Fruit fly (Drosophila melanogaster) whole organism, prepupa: Measurements from ENCODE around the gene CG34409.

Source experiments
- Blimp-1 ChIP-seq: fragments of 200-800 bp; sonication (Bioruptor generic); optimal IDR thresholded peaks from 3 replicates; lab custom pipeline; 2017; ENCODE audit warnings: missing biosample characterization, missing genetic modification characterization, mild to moderate bottlenecking, moderate library complexity, missing genetic modification reagents
- CG10631 ChIP-seq: fragments of 200-800 bp; sonication (Bioruptor generic); optimal IDR thresholded peaks from 2 replicates; lab custom pipeline; 2016; ENCODE audit warnings: missing biosample characterization, missing genetic modification characterization
- CG11294 ChIP-seq: fragments of 200-800 bp; sonication (Bioruptor generic); IDR thresholded peaks from 2 replicates; pipeline ENCODE4 v1.3.6; 2022; ENCODE audit warnings: missing biosample characterization, missing genetic modification characterization
- CG11762 ChIP-seq: fragments of 200-800 bp; sonication (Bioruptor generic); optimal IDR thresholded peaks from 3 replicates; lab custom pipeline; 2016; ENCODE audit warnings: missing biosample characterization, missing genetic modification characterization; ENCODE audit not compliant: insufficient read depth
- CG11902 ChIP-seq: fragments of 200-800 bp; sonication (Bioruptor generic); optimal IDR thresholded peaks from 3 replicates; lab custom pipeline; 2016; ENCODE audit warnings: missing biosample characterization, missing genetic modification characterization
- CG15336 ChIP-seq: fragments of 200-800 bp; sonication (Bioruptor generic); IDR thresholded peaks from 2 replicates; pipeline ENCODE4 v1.3.6; 2022; ENCODE audit warnings: missing biosample characterization, missing genetic modification characterization
- CG1621 ChIP-seq: fragments of 200-800 bp; sonication (Bioruptor generic); optimal IDR thresholded peaks from 3 replicates; lab custom pipeline; 2018; ENCODE audit warnings: missing biosample characterization, mild to moderate bottlenecking, missing genetic modification characterization
- CG16779 ChIP-seq: fragments of 200-800 bp; sonication (Bioruptor generic); optimal IDR thresholded peaks from 3 replicates; lab custom pipeline; 2017; ENCODE audit warnings: missing biosample characterization, mild to moderate bottlenecking, missing genetic modification characterization
- CG3032 ChIP-seq: fragments of 200-800 bp; optimal IDR thresholded peaks from 2 replicates; lab custom pipeline; 2019; ENCODE audit warnings: missing biosample characterization, mild to moderate bottlenecking, missing genetic modification characterization, moderate library complexity
- CG32006 ChIP-seq: fragments of 200-800 bp; sonication (Bioruptor generic); optimal IDR thresholded peaks from 3 replicates; lab custom pipeline; 2017; ENCODE audit warnings: missing biosample characterization, mild to moderate bottlenecking, missing genetic modification characterization
- CG34406 ChIP-seq: fragments of 200-800 bp; sonication (Bioruptor generic); optimal IDR thresholded peaks from 3 replicates; lab custom pipeline; 2016; ENCODE audit warnings: missing biosample characterization, missing genetic modification characterization
- CG3919 ChIP-seq: fragments of 200-800 bp; sonication (Bioruptor generic); optimal IDR thresholded peaks from 3 replicates; lab custom pipeline; 2016; ENCODE audit warnings: missing biosample characterization, missing genetic modification characterization
- CG6163 ChIP-seq: fragments of 200-800 bp; sonication (Bioruptor generic); IDR thresholded peaks from 3 replicates; pipeline ENCODE4 v1.3.6; 2022; ENCODE audit warnings: missing biosample characterization, missing genetic modification characterization
- CG6276 ChIP-seq: fragments of 200-800 bp; sonication (Bioruptor generic); optimal IDR thresholded peaks from 2 replicates; lab custom pipeline; 2017; ENCODE audit warnings: missing biosample characterization, mild to moderate bottlenecking, missing genetic modification characterization
- CG6808 ChIP-seq: fragments of 200-800 bp; sonication (Bioruptor generic); optimal IDR thresholded peaks from 3 replicates; lab custom pipeline; 2017; ENCODE audit warnings: missing biosample characterization, missing genetic modification characterization, mild to moderate bottlenecking, moderate library complexity, missing genetic modification reagents
- CG6854 ChIP-seq: fragments of 200-800 bp; sonication (Bioruptor generic); optimal IDR thresholded peaks from 2 replicates; lab custom pipeline; 2017; ENCODE audit warnings: missing biosample characterization, mild to moderate bottlenecking, missing genetic modification characterization
- CG7368 ChIP-seq: fragments of 200-800 bp; sonication (Bioruptor generic); optimal IDR thresholded peaks from 3 replicates; lab custom pipeline; 2016; ENCODE audit warnings: missing biosample characterization, missing genetic modification characterization
- CG8632 ChIP-seq: fragments of 200-800 bp; sonication (Bioruptor generic); optimal IDR thresholded peaks from 3 replicates; lab custom pipeline; 2016; ENCODE audit warnings: missing biosample characterization, missing genetic modification characterization
- CG9139 ChIP-seq: fragments of 200-800 bp; sonication (Bioruptor generic); optimal IDR thresholded peaks from 3 replicates; lab custom pipeline; 2017; ENCODE audit warnings: missing biosample characterization, mild to moderate bottlenecking, missing genetic modification characterization
- Eip75B ChIP-seq: fragments of 200-800 bp; sonication (Bioruptor generic); optimal IDR thresholded peaks from 3 replicates; lab custom pipeline; 2016; ENCODE audit warnings: missing biosample characterization, missing genetic modification characterization
- Eip93F ChIP-seq: fragments of 200-800 bp; sonication (Bioruptor generic); optimal IDR thresholded peaks from 2 replicates; lab custom pipeline; 2016; ENCODE audit warnings: missing biosample characterization, mild to moderate bottlenecking, missing genetic modification characterization
- Ets21C ChIP-seq: fragments of 200-800 bp; sonication (Bioruptor generic); optimal IDR thresholded peaks from 3 replicates; lab custom pipeline; 2016; ENCODE audit warnings: missing biosample characterization, missing genetic modification characterization
- Ets96B ChIP-seq: fragments of 200-800 bp; optimal IDR thresholded peaks from 2 replicates; lab custom pipeline; 2019; ENCODE audit warnings: missing biosample characterization, mild to moderate bottlenecking, missing genetic modification characterization, moderate library complexity
- Hr38 ChIP-seq: sonication (Bioruptor generic); optimal IDR thresholded peaks from 2 replicates; lab custom pipeline; 2016; ENCODE audit warnings: missing biosample characterization, missing genetic modification characterization
- Hr4 ChIP-seq: fragments of 200-800 bp; sonication (Bioruptor generic); optimal IDR thresholded peaks from 3 replicates; lab custom pipeline; 2016; ENCODE audit warnings: missing biosample characterization, missing genetic modification characterization
- Lpt ChIP-seq: fragments of 200-800 bp; sonication (Bioruptor generic); optimal IDR thresholded peaks from 3 replicates; lab custom pipeline; 2016; ENCODE audit warnings: missing biosample characterization, missing genetic modification characterization
- Met ChIP-seq: fragments of 200-800 bp; sonication (Bioruptor generic); optimal IDR thresholded peaks from 3 replicates; lab custom pipeline; 2016; ENCODE audit warnings: missing biosample characterization, missing genetic modification characterization
- OdsH ChIP-seq: fragments of 200-800 bp; sonication (Bioruptor generic); optimal IDR thresholded peaks from 3 replicates; lab custom pipeline; 2016; ENCODE audit warnings: missing biosample characterization, missing genetic modification characterization
- Smox ChIP-seq: fragments of 200-800 bp; sonication (Bioruptor generic); optimal IDR thresholded peaks from 3 replicates; lab custom pipeline; 2016; ENCODE audit warnings: missing biosample characterization, missing genetic modification characterization
- Sox102F ChIP-seq: fragments of 200-800 bp; sonication (Bioruptor generic); optimal IDR thresholded peaks from 2 replicates; lab custom pipeline; 2016; ENCODE audit warnings: missing biosample characterization, mild to moderate bottlenecking, missing genetic modification characterization
- Sox14 ChIP-seq: fragments of 200-800 bp; sonication (Bioruptor generic); optimal IDR thresholded peaks from 3 replicates; lab custom pipeline; 2016; ENCODE audit warnings: missing biosample characterization, missing genetic modification characterization
- Sox15 ChIP-seq: fragments of 200-800 bp; sonication (Bioruptor generic); optimal IDR thresholded peaks from 3 replicates; lab custom pipeline; 2016; ENCODE audit warnings: missing biosample characterization, missing genetic modification characterization
- achi ChIP-seq: fragments of 200-800 bp; sonication (Bioruptor generic); optimal IDR thresholded peaks from 3 replicates; lab custom pipeline; 2016; ENCODE audit warnings: missing biosample characterization, missing genetic modification characterization
- acj6 ChIP-seq: fragments of 200-800 bp; sonication (Bioruptor generic); optimal IDR thresholded peaks from 3 replicates; lab custom pipeline; 2016; ENCODE audit warnings: missing biosample characterization, missing genetic modification characterization
- esn ChIP-seq: fragments of 200-800 bp; sonication (Bioruptor generic); optimal IDR thresholded peaks from 2 replicates; lab custom pipeline; 2016; ENCODE audit warnings: missing biosample characterization, mild to moderate bottlenecking, missing genetic modification characterization, moderate library complexity
- fd85E ChIP-seq: fragments of 200-800 bp; sonication (Bioruptor generic); optimal IDR thresholded peaks from 3 replicates; lab custom pipeline; 2016; ENCODE audit warnings: missing biosample characterization, missing genetic modification characterization
- fkh ChIP-seq: fragments of 200-800 bp; sonication (Bioruptor generic); optimal IDR thresholded peaks from 3 replicates; lab custom pipeline; 2017; ENCODE audit warnings: missing biosample characterization, mild to moderate bottlenecking, missing genetic modification characterization, moderate library complexity
- lz ChIP-seq: fragments of 200-800 bp; sonication (Bioruptor generic); optimal IDR thresholded peaks from 3 replicates; lab custom pipeline; 2016; ENCODE audit warnings: missing biosample characterization, missing genetic modification characterization
- net ChIP-seq: fragments of 200-800 bp; sonication (Bioruptor generic); optimal IDR thresholded peaks from 3 replicates; lab custom pipeline; 2016; ENCODE audit warnings: missing biosample characterization, missing genetic modification characterization
- pdm3 ChIP-seq: fragments of 200-800 bp; sonication (Bioruptor generic); optimal IDR thresholded peaks from 3 replicates; lab custom pipeline; 2016; ENCODE audit warnings: missing biosample characterization, missing genetic modification characterization
- spab ChIP-seq: fragments of 200-800 bp; sonication (Bioruptor generic); optimal IDR thresholded peaks from 2 replicates; lab custom pipeline; 2017; ENCODE audit warnings: missing biosample characterization, mild to moderate bottlenecking, missing genetic modification characterization, missing genetic modification reagents
- ss ChIP-seq, 2 experiments: fragments of 200-800 bp; sonication (Bioruptor generic); optimal IDR thresholded peaks; 2 replicates in 1 of 2; 3 replicates in 1 of 2; lab custom pipeline; 2017 to 2018; ENCODE audit warnings: mild to moderate bottlenecking in 2 of 2, missing biosample characterization in 2 of 2, missing genetic modification characterization in 2 of 2, moderate library complexity in 1 of 2
- svp ChIP-seq: fragments of 200-800 bp; sonication (Bioruptor generic); peaks from one replicate; lab custom pipeline; 2016; ENCODE audit warnings: missing biosample characterization, missing genetic modification characterization
- topi ChIP-seq: fragments of 200-800 bp; sonication (Bioruptor generic); optimal IDR thresholded peaks from 3 replicates; lab custom pipeline; 2016; ENCODE audit warnings: missing biosample characterization, missing genetic modification characterization
- vri ChIP-seq: fragments of 200-800 bp; sonication (Bioruptor generic); optimal IDR thresholded peaks from 3 replicates; lab custom pipeline; 2016; ENCODE audit warnings: missing biosample characterization, mild to moderate bottlenecking, missing genetic modification characterization

CG34409 gene

DNA sequence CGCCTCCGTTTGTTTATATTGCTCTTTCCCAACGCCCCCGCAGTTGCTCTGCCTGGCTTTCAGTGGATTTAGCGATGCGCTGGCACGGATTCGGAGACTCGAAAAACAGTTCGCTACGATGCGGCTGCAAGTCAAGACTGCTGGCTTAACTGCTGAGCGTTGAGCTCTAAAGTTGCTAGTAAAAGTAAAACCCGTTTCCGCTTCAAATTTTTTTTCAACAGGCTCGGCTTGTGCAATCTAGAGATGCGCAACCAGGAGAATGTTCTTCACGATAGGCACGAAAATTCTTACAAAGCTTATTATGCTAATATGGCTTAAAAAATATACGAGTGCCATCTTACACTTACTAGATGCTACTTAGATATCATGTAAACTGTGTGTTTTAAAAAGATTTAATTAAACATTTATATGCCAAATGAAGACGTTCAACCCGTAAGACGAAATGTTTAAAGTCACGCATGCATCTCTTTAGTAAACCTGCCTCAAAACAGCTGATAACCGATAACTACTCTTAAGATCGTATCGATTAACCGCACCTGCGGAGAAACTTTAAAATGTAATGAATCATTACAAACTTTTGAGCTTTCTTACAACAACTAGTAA lies 1.2 kb upstream of the CG34409 start, which contains the start of gene CG12948 (continued):
- TF ChIP-seq Ets96B (no peak), CG11762 (GFP tag; lab: Kevin White, UChicago) (no peak), CG32006 (GFP tag; lab: Kevin White, UChicago) (no peak), CG7368 (GFP tag; lab: Kevin White, UChicago) (no peak), Sox102F (no peak), Blimp-1 (GFP tag; lab: Kevin White, UChicago) (peak; percentile 45), CG6276 (GFP tag; lab: Kevin White, UChicago) (no peak), CG15336 (GFP tag; lab: Robert Waterston, UW) (no peak; the same call in 1 of the 2 replicates), CG34406 (GFP tag; lab: Kevin White, UChicago) (no peak), Ets21C (no peak), topi (no peak), fkh (GFP tag; lab: Kevin White, UChicago) (no peak), CG8632 (GFP tag; lab: Kevin White, UChicago) (no peak), Sox15 (GFP tag; lab: Kevin White, UChicago) (no peak), lz (GFP tag; lab: Kevin White, UChicago) (peak; percentile 67), pdm3 (GFP tag; lab: Kevin White, UChicago) (no peak), spab (GFP tag; lab: Kevin White, UChicago) (no peak), fd85E (GFP tag; lab: Kevin White, UChicago) (no peak), Lpt (GFP tag; lab: Kevin White, UChicago) (peak; percentile 51), ss (GFP tag; optimal IDR thresholded peaks at IDR 0.05; lab: Kevin White, UChicago) (no peak), Eip75B (GFP tag; lab: Kevin White, UChicago) (no peak), Hr38 (GFP tag; lab: Kevin White, UChicago) (no peak), Sox14 (no peak), CG16779 (no peak), net (GFP tag; lab: Kevin White, UChicago) (no peak), CG11902 (GFP tag; lab: Kevin White, UChicago) (no peak), Eip93F (GFP tag; lab: Kevin White, UChicago) (peak; percentile 39), CG10631 (GFP tag; lab: Kevin White, UChicago) (no peak), CG6854 (GFP tag; lab: Kevin White, UChicago) (peak; percentile 69), Hr4 (GFP tag; lab: Kevin White, UChicago) (no peak), CG6808 (GFP tag; lab: Kevin White, UChicago) (no peak), CG1621 (tag; lab: Kevin White, UChicago) (peak; percentile 50), Smox (GFP tag; lab: Kevin White, UChicago) (no peak), esn (peak; percentile 80), CG3919 (GFP tag; lab: Kevin White, UChicago) (no peak), CG9139 (no peak), CG11294 (no peak), CG3032 (tag; lab: Kevin White, UChicago) (peak; percentile 64)

dm6 chr3R:9745442-9745841 lies 725 bp downstream of the CG34409 start:
- TF ChIP-seq CG3032 (tag; lab: Kevin White, UChicago) (no peak), CG15336 (GFP tag; lab: Robert Waterston, UW) (no peak), CG3919 (GFP tag; lab: Kevin White, UChicago) (no peak), CG6808 (GFP tag; lab: Kevin White, UChicago) (no peak), CG6163 (no peak), Met (GFP tag; lab: Kevin White, UChicago) (no peak), Smox (GFP tag; lab: Kevin White, UChicago) (no peak), OdsH (no peak), svp (GFP tag; lab: Kevin White, UChicago) (no peak), ss (GFP tag; optimal IDR thresholded peaks at IDR 0.05; lab: Kevin White, UChicago) (no peak), acj6 (GFP tag; lab: Kevin White, UChicago) (no peak), CG9139 (no peak), CG34406 (GFP tag; lab: Kevin White, UChicago) (no peak), net (GFP tag; lab: Kevin White, UChicago) (no peak), achi (GFP tag; lab: Kevin White, UChicago) (no peak), vri (GFP tag; lab: Kevin White, UChicago) (no peak), CG7368 (GFP tag; lab: Kevin White, UChicago) (no peak), Blimp-1 (GFP tag; lab: Kevin White, UChicago) (no peak), CG16779 (no peak), pdm3 (GFP tag; lab: Kevin White, UChicago) (no peak)
